Fruit fly (Drosophila melanogaster) whole organism, prepupa: ENCODE results near the gene sit.

Experiments used
- Blimp-1 ChIP-seq: fragments of 200-800 bp; sonication (Bioruptor generic); optimal IDR thresholded peaks from 3 replicates; lab custom pipeline; 2017; ENCODE audit warnings: missing biosample characterization, missing genetic modification characterization, mild to moderate bottlenecking, moderate library complexity, missing genetic modification reagents
- CG10631 ChIP-seq: fragments of 200-800 bp; sonication (Bioruptor generic); optimal IDR thresholded peaks from 2 replicates; lab custom pipeline; 2016; ENCODE audit warnings: missing biosample characterization, missing genetic modification characterization
- CG10669 ChIP-seq: fragments of 200-800 bp; sonication (Bioruptor generic); optimal IDR thresholded peaks from 3 replicates; lab custom pipeline; 2018; ENCODE audit warnings: missing biosample characterization, mild to moderate bottlenecking, missing genetic modification characterization, moderate library complexity
- CG11294 ChIP-seq: fragments of 200-800 bp; sonication (Bioruptor generic); IDR thresholded peaks from 2 replicates; pipeline ENCODE4 v1.3.6; 2022; ENCODE audit warnings: missing biosample characterization, missing genetic modification characterization
- CG11762 ChIP-seq: fragments of 200-800 bp; sonication (Bioruptor generic); optimal IDR thresholded peaks from 3 replicates; lab custom pipeline; 2016; ENCODE audit warnings: missing biosample characterization, missing genetic modification characterization; ENCODE audit not compliant: insufficient read depth
- CG15336 ChIP-seq: fragments of 200-800 bp; sonication (Bioruptor generic); IDR thresholded peaks from 2 replicates; pipeline ENCODE4 v1.3.6; 2022; ENCODE audit warnings: missing biosample characterization, missing genetic modification characterization
- CG1621 ChIP-seq: fragments of 200-800 bp; sonication (Bioruptor generic); optimal IDR thresholded peaks from 3 replicates; lab custom pipeline; 2018; ENCODE audit warnings: missing biosample characterization, mild to moderate bottlenecking, missing genetic modification characterization
- CG16779 ChIP-seq: fragments of 200-800 bp; sonication (Bioruptor generic); optimal IDR thresholded peaks from 3 replicates; lab custom pipeline; 2017; ENCODE audit warnings: missing biosample characterization, mild to moderate bottlenecking, missing genetic modification characterization
- CG3919 ChIP-seq: fragments of 200-800 bp; sonication (Bioruptor generic); optimal IDR thresholded peaks from 3 replicates; lab custom pipeline; 2016; ENCODE audit warnings: missing biosample characterization, missing genetic modification characterization
- CG4318 ChIP-seq: fragments of 200-800 bp; sonication (Bioruptor generic); optimal IDR thresholded peaks from 3 replicates; lab custom pipeline; 2017; ENCODE audit warnings: missing biosample characterization, mild to moderate bottlenecking, missing genetic modification characterization
- CG6163 ChIP-seq: fragments of 200-800 bp; sonication (Bioruptor generic); IDR thresholded peaks from 3 replicates; pipeline ENCODE4 v1.3.6; 2022; ENCODE audit warnings: missing biosample characterization, missing genetic modification characterization
- CG6276 ChIP-seq: fragments of 200-800 bp; sonication (Bioruptor generic); optimal IDR thresholded peaks from 2 replicates; lab custom pipeline; 2017; ENCODE audit warnings: missing biosample characterization, mild to moderate bottlenecking, missing genetic modification characterization
- CG6792 ChIP-seq: fragments of 200-800 bp; sonication (Bioruptor generic); optimal IDR thresholded peaks from 3 replicates; lab custom pipeline; 2016; ENCODE audit warnings: missing biosample characterization, missing genetic modification characterization
- CG6808 ChIP-seq: fragments of 200-800 bp; sonication (Bioruptor generic); optimal IDR thresholded peaks from 3 replicates; lab custom pipeline; 2017; ENCODE audit warnings: missing biosample characterization, missing genetic modification characterization, mild to moderate bottlenecking, moderate library complexity, missing genetic modification reagents
- CG7368 ChIP-seq: fragments of 200-800 bp; sonication (Bioruptor generic); optimal IDR thresholded peaks from 3 replicates; lab custom pipeline; 2016; ENCODE audit warnings: missing biosample characterization, missing genetic modification characterization
- CG8119 ChIP-seq: fragments of 200-800 bp; sonication (Bioruptor generic); IDR thresholded peaks from 3 replicates; pipeline ENCODE4 v1.3.6; 2022; ENCODE audit warnings: missing biosample characterization, missing genetic modification characterization
- CG8632 ChIP-seq: fragments of 200-800 bp; sonication (Bioruptor generic); optimal IDR thresholded peaks from 3 replicates; lab custom pipeline; 2016; ENCODE audit warnings: missing biosample characterization, missing genetic modification characterization
- Eip75B ChIP-seq: fragments of 200-800 bp; sonication (Bioruptor generic); optimal IDR thresholded peaks from 3 replicates; lab custom pipeline; 2016; ENCODE audit warnings: missing biosample characterization, missing genetic modification characterization
- Eip78C ChIP-seq: fragments of 200-800 bp; sonication (Bioruptor generic); peaks from one replicate; lab custom pipeline; 2016; ENCODE audit warnings: missing biosample characterization, missing genetic modification characterization
- Eip93F ChIP-seq: fragments of 200-800 bp; sonication (Bioruptor generic); optimal IDR thresholded peaks from 2 replicates; lab custom pipeline; 2016; ENCODE audit warnings: missing biosample characterization, mild to moderate bottlenecking, missing genetic modification characterization
- Ets21C ChIP-seq: fragments of 200-800 bp; sonication (Bioruptor generic); optimal IDR thresholded peaks from 3 replicates; lab custom pipeline; 2016; ENCODE audit warnings: missing biosample characterization, missing genetic modification characterization
- Ets96B ChIP-seq: fragments of 200-800 bp; optimal IDR thresholded peaks from 2 replicates; lab custom pipeline; 2019; ENCODE audit warnings: missing biosample characterization, mild to moderate bottlenecking, missing genetic modification characterization, moderate library complexity
- OdsH ChIP-seq: fragments of 200-800 bp; sonication (Bioruptor generic); optimal IDR thresholded peaks from 3 replicates; lab custom pipeline; 2016; ENCODE audit warnings: missing biosample characterization, missing genetic modification characterization
- Smox ChIP-seq: fragments of 200-800 bp; sonication (Bioruptor generic); optimal IDR thresholded peaks from 3 replicates; lab custom pipeline; 2016; ENCODE audit warnings: missing biosample characterization, missing genetic modification characterization
- Sox14 ChIP-seq: fragments of 200-800 bp; sonication (Bioruptor generic); optimal IDR thresholded peaks from 3 replicates; lab custom pipeline; 2016; ENCODE audit warnings: missing biosample characterization, missing genetic modification characterization
- achi ChIP-seq: fragments of 200-800 bp; sonication (Bioruptor generic); optimal IDR thresholded peaks from 3 replicates; lab custom pipeline; 2016; ENCODE audit warnings: missing biosample characterization, missing genetic modification characterization
- dac ChIP-seq: fragments of 200-800 bp; sonication (Bioruptor generic); optimal IDR thresholded peaks from 2 replicates; lab custom pipeline; 2017; ENCODE audit warnings: missing biosample characterization, mild to moderate bottlenecking, missing genetic modification characterization
- eg ChIP-seq: fragments of 200-800 bp; sonication (Bioruptor generic); IDR thresholded peaks from 3 replicates; pipeline ENCODE4 v1.3.6; 2022; ENCODE audit warnings: missing biosample characterization, missing genetic modification characterization
- esn ChIP-seq: fragments of 200-800 bp; sonication (Bioruptor generic); optimal IDR thresholded peaks from 2 replicates; lab custom pipeline; 2016; ENCODE audit warnings: missing biosample characterization, mild to moderate bottlenecking, missing genetic modification characterization, moderate library complexity
- fd59A ChIP-seq: fragments of 200-800 bp; sonication (Bioruptor generic); optimal IDR thresholded peaks from 2 replicates; lab custom pipeline; 2017; ENCODE audit warnings: missing biosample characterization, mild to moderate bottlenecking, missing genetic modification characterization, missing genetic modification reagents
- fd85E ChIP-seq: fragments of 200-800 bp; sonication (Bioruptor generic); optimal IDR thresholded peaks from 3 replicates; lab custom pipeline; 2016; ENCODE audit warnings: missing biosample characterization, missing genetic modification characterization
- fkh ChIP-seq: fragments of 200-800 bp; sonication (Bioruptor generic); optimal IDR thresholded peaks from 3 replicates; lab custom pipeline; 2017; ENCODE audit warnings: missing biosample characterization, mild to moderate bottlenecking, missing genetic modification characterization, moderate library complexity
- pdm3 ChIP-seq: fragments of 200-800 bp; sonication (Bioruptor generic); optimal IDR thresholded peaks from 3 replicates; lab custom pipeline; 2016; ENCODE audit warnings: missing biosample characterization, missing genetic modification characterization
- svp ChIP-seq: fragments of 200-800 bp; sonication (Bioruptor generic); peaks from one replicate; lab custom pipeline; 2016; ENCODE audit warnings: missing biosample characterization, missing genetic modification characterization
- topi ChIP-seq: fragments of 200-800 bp; sonication (Bioruptor generic); optimal IDR thresholded peaks from 3 replicates; lab custom pipeline; 2016; ENCODE audit warnings: missing biosample characterization, missing genetic modification characterization
- vri ChIP-seq: fragments of 200-800 bp; sonication (Bioruptor generic); optimal IDR thresholded peaks from 3 replicates; lab custom pipeline; 2016; ENCODE audit warnings: missing biosample characterization, mild to moderate bottlenecking, missing genetic modification characterization

sit gene

DNA sequence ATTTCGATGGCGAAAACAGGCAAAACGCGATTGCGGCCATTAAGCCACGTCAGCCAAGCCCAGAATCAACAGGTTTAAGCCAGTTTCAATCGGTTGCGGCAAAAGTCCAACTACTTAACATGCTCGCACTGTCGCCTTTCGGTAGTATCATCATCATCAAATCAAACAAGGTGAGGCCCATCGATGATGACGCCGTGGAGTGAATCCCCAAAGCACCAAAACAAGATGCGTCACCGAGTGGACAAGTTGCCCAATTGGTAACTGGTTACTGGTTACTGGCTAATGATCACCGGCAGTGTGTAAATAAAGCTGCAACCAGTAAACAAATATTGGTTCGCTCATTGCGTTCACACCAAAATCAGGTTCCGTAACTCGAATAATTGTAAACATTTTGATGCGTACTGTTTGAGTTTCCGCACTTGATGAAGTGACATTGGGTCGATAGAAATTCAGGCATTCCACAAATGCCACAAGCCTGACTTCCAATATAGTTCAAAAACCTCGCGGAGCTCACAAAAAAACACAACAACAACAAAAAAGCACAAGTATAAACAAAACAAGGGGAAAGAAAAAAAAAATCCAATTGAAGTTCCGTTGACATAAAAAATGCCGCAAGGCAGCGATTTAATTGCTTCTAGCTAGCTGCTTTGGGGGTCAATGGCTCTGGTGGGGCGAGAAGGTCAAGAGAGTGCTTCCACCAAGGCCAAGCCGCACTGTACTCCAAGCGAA, 37.9 kb downstream of the sit start (continued):
- TF ChIP-seq CG6276 (GFP tag; lab: Kevin White, UChicago) (no peak), fd85E (GFP tag; lab: Kevin White, UChicago) (peak; percentile 14), dac (GFP tag; lab: Kevin White, UChicago) (no peak), CG15336 (GFP tag; lab: Robert Waterston, UW) (no peak), CG16779 (no peak), topi (GFP tag; lab: Kevin White, UChicago) (peak; percentile 7), Ets96B (no peak), CG10631 (GFP tag; lab: Kevin White, UChicago) (no peak), CG11762 (GFP tag; lab: Kevin White, UChicago) (no peak)

DNA sequence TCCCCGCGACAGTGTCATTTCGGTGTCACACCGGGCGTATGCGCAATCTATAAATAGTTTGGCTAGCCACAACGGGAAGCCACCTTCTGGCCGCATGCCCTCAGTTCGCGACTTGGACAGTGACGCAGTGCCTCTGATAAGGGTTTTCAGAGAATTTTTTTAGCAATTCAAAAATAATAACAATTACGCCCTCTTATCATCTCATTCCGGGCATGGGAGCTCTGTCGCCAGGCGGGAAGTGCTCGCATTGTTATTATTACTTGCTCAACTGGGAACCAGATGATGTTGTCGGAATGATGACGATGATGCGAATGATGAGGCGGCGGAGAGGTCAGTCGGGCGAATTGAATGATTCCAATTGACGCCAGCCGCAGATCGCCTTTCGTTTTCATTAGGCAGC, 39.5 kb downstream of the sit start:
- no peak for TF ChIP-seq esn (GFP tag; lab: Kevin White, UChicago)
- TF ChIP-seq Eip93F (GFP tag; lab: Kevin White, UChicago) = peak; percentile 10
- no peak for TF ChIP-seq CG10669
- peak; percentile 20 for TF ChIP-seq Blimp-1
- no peak for TF ChIP-seq Smox (GFP tag; lab: Kevin White, UChicago)
- TF ChIP-seq vri = peak; percentile 0
- TF ChIP-seq svp (GFP tag; lab: Kevin White, UChicago) = peak; percentile 97
- no peak for TF ChIP-seq fd59A (GFP tag; lab: Kevin White, UChicago)

DNA sequence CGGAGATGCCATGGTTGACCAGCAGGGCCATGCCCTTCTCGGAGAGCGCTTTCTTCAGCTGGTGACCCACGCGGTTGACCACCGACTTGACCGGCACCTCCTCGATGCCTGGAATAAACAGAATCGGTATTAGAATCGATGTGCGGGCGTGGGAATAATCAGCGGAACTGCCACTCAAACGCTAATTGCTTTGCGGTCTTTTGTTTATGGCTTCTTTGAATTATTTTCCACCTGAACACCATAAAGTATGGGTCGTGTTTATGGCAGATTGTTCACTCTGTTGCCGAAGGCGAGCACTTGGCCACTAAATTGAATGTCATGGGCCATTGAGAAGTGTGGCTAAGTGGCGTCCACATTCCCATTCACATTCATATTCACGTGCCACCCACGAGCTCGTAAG, 40.3 kb downstream of the sit start:
- TF ChIP-seq achi (GFP tag; lab: Kevin White, UChicago) (no peak), Eip75B (GFP tag; lab: Kevin White, UChicago) (no peak), CG1621 (tag; lab: Kevin White, UChicago) (no peak), eg (GFP tag; lab: Robert Waterston, UW) (no peak), Eip93F (GFP tag; lab: Kevin White, UChicago) (no peak), fd85E (GFP tag; lab: Kevin White, UChicago) (no peak), Blimp-1 (no peak), topi (GFP tag; lab: Kevin White, UChicago) (no peak), CG8119 (GFP tag; lab: Robert Waterston, UW) (no peak), Sox14 (no peak), vri (no peak), fkh (GFP tag; lab: Kevin White, UChicago) (no peak), CG6808 (GFP tag; lab: Kevin White, UChicago) (no peak), CG4318 (GFP tag; lab: Kevin White, UChicago) (no peak), svp (GFP tag; lab: Kevin White, UChicago) (no peak), CG6276 (GFP tag; lab: Kevin White, UChicago) (no peak), fd59A (GFP tag; lab: Kevin White, UChicago) (no peak)

DNA sequence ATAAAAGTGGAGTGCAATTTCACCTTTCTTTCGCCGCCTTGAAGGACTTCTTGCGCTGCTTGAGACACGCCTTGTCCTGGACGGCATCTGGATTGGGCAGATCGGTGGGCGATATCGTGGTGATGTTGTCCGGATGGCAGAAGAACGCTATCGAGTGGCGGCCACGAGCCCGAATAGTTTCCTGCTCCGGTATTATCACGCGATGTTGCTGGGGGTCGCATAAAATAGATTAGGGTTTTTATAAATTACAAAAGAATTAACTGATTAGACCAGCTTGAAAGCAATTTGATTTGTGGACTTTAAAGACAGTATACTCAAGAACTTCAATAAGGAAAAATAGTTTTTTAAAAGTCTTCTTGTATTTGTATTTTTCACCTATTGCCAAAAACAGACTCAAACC, 41.9 kb downstream of the sit start:
- TF ChIP-seq CG6276 (GFP tag; lab: Kevin White, UChicago) (no peak), CG7368 (no peak), vri (no peak), Eip78C (GFP tag; lab: Kevin White, UChicago) (no peak), Ets21C (GFP tag; lab: Kevin White, UChicago) (no peak), CG6163 (GFP tag; lab: Robert Waterston, UW) (no peak), achi (GFP tag; lab: Kevin White, UChicago) (no peak), Eip93F (GFP tag; lab: Kevin White, UChicago) (no peak), CG6808 (GFP tag; lab: Kevin White, UChicago) (no peak), CG3919 (GFP tag; lab: Kevin White, UChicago) (no peak), OdsH (no peak), fkh (GFP tag; lab: Kevin White, UChicago) (no peak), CG6792 (GFP tag; lab: Kevin White, UChicago) (no peak), pdm3 (GFP tag; lab: Kevin White, UChicago) (no peak), esn (GFP tag; lab: Kevin White, UChicago) (no peak), CG11294 (GFP tag; lab: Robert Waterston, UW) (no peak), CG10669 (no peak), CG8632 (GFP tag; lab: Kevin White, UChicago) (no peak)
